Fruit fly (Drosophila melanogaster): ENCODE measurements around the gene Cyp4ac2.

DNA sequence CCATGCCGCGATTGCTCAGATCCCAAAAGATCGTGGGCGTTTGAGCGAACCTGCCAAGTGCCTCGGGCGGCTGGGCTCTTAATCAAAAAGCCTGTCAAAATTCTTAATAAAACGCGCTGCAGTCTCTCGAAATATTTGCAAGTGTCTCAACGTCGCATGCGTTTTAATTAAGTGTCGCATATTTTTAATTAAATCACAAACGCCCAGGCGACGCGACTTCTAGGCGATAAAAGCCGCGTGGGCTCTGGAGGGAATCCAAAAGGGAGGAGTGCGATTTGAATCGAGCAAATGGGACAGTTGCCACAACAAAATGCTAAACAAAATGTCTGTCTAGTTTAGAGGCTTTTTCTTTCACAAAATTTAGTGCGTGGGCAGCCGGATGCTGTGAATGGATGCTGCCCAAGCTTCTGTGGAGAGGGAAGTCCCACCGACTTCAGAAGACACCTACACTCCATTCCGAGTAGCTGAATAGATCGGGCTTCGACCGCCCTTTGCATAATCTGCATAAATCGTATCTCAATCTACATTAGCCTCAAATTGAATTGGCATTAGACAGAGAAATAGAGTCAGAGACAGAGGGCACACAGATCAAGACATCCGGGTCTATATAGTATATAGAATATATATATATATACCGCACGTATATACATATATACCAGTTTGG lies 39.2 kb upstream of the Cyp4ac2 start:
- TF ChIP-seq Crg-1 (GFP tag; optimal IDR thresholded peaks at IDR 0.05) (no peak), CG5204 (GFP tag; optimal IDR thresholded peaks at IDR 0.05) (no peak), CG1620 (GFP tag; optimal IDR thresholded peaks at IDR 0.05) (no peak), tj (GFP tag; optimal IDR thresholded peaks at IDR 0.05) (no peak)

Data from whole organism, adult.